Worm (Caenorhabditis elegans): Measurements from ENCODE around the gene K06A1.2.

The K06A1.2 gene

DNA sequence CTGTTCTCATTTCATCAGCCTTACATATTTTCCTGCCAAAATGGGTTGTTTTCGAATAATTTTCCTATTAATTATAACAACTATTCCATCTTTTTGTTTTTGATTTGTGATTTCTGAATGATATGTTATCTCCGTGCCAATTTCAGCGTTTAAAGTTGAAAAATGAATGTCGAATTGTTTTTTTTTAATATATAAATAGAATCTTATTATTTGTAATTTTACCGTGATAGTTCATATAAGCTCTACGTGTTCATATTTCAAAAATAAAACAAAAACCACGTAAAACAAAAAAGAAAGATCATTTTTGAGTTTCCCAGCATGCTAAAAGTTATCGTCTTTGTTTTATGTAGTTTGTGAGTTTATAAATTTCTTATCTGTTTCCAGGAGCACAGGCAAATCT is at the start of gene K06A1.2:
Gene K06A1.2, plus strand, starts transcription at position 301 of the 400 bp plus-strand sequence.
- no peak for TF ChIP-seq snpc-1.2 (GFP tag; IDR thresholded peaks at IDR 0.05)
- TF ChIP-seq F44E2.7 (GFP tag; IDR thresholded peaks at IDR 0.05): no peak
- no peak for TF ChIP-seq daf-19 (GFP tag; conservative IDR thresholded peaks at IDR 0.05)
- TF ChIP-seq daf-8 (GFP tag; IDR thresholded peaks at IDR 0.05): no peak
- TF ChIP-seq attf-4 (tag; optimal IDR thresholded peaks at IDR 0.05): no peak

DNA sequence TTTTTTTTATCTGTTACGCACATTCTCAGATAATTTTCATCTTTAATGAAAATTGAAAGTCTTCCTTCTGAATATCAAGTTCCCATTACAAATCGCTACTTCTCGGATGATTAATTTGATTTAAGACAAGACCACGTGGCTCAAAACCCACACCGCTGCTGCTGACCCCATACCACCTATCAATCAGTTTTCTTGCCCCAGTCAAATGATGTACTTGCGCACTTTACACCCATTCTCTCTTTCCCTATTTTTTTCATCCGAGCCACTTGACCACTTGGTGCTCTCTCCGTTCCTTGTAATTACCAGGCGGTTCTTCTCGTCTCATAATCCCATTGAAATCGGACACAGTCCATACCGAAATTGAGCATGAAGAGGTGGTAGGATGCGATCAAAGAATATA is 49.8 kb upstream of the K06A1.2 start:
- TF ChIP-seq gei-8 (GFP tag; optimal IDR thresholded peaks at IDR 0.05) (no peak), Y5F2A.4 (GFP tag; optimal IDR thresholded peaks at IDR 0.05) (no peak), lin-1 (GFP tag; IDR thresholded peaks at IDR 0.05) (no peak), hlh-30 (tag; optimal IDR thresholded peaks at IDR 0.05; ENCODE audit: insufficient read depth) (no peak), nhr-28 (tag; optimal IDR thresholded peaks at IDR 0.05) (no peak), nhr-48 (tag; optimal IDR thresholded peaks at IDR 0.05) (no peak), Y48G9A.11 (GFP tag; IDR thresholded peaks at IDR 0.05) (no peak), nhr-76 (tag; optimal IDR thresholded peaks at IDR 0.05) (no peak), hif-1 (tag; optimal IDR thresholded peaks at IDR 0.05) (no peak), spr-1 (tag; optimal IDR thresholded peaks at IDR 0.05) (no peak), nhr-77 (tag; optimal IDR thresholded peaks at IDR 0.05) (no peak), T20F7.1 (GFP tag; optimal IDR thresholded peaks at IDR 0.05) (no peak), nhr-6 (tag; optimal IDR thresholded peaks at IDR 0.05) (no peak), R02D3.7 (tag; optimal IDR thresholded peaks at IDR 0.05) (no peak), egl-43 (GFP tag; IDR thresholded peaks at IDR 0.05) (no peak)

DNA sequence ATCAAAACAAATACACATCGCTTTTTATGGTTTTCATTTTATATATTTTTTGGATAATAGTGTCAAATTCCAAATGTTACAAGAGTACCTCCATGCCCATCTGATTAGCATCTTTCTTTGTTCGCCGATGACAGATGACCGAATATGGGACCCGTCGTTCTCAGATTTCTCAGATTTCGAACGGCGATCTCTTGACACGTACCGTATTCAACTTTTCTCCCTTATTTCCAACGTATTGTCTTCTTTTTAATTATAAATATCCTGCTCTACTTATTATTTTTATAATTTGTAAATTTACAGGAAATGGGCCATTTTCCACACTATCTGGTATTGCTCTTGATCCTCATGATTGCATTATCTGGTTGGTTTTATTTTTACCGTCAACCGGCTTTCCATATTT is 45.4 kb upstream of the K06A1.2 start, which contains the start of gene zig-10:
Gene zig-10, plus strand, starts transcription at position 301 of the 400 bp plus-strand sequence.
- TF ChIP-seq nhr-11 (tag; optimal IDR thresholded peaks at IDR 0.05) (no peak), ceh-32 (tag; optimal IDR thresholded peaks at IDR 0.05; ENCODE audit: poor library complexity) (no peak), zip-2 (tag; optimal IDR thresholded peaks at IDR 0.05) (no peak), ces-1 (GFP tag; optimal IDR thresholded peaks at IDR 0.05) (no peak), egl-27 (tag; optimal IDR thresholded peaks at IDR 0.05) (no peak), spr-3 (GFP tag; optimal IDR thresholded peaks at IDR 0.05) (no peak), mes-2 (tag; optimal IDR thresholded peaks at IDR 0.05; ENCODE audit: poor library complexity, severe bottlenecking) (no peak), nhr-25 (tag; optimal IDR thresholded peaks at IDR 0.05; ENCODE audit: borderline replicate concordance, insufficient read depth) (no peak), T26A8.4 (GFP tag; IDR thresholded peaks at IDR 0.05) (no peak), ceh-44 (GFP tag; IDR thresholded peaks at IDR 0.05) (no peak), nhr-76 (tag; optimal IDR thresholded peaks at IDR 0.05) (no peak), ama-1 (optimal IDR thresholded peaks at IDR 0.05) (no peak), dmd-9 (GFP tag; IDR thresholded peaks at IDR 0.05) (no peak), attf-4 (tag; optimal IDR thresholded peaks at IDR 0.05) (no peak), fkh-10 (GFP tag; optimal IDR thresholded peaks at IDR 0.05) (no peak), mdl-1 (tag; optimal IDR thresholded peaks at IDR 0.05) (no peak), unc-39 (tag; optimal IDR thresholded peaks at IDR 0.05) (no peak), tra-1 (GFP tag; IDR thresholded peaks at IDR 0.05) (no peak), hmg-1.1 (GFP tag; IDR thresholded peaks at IDR 0.05) (no peak)

DNA sequence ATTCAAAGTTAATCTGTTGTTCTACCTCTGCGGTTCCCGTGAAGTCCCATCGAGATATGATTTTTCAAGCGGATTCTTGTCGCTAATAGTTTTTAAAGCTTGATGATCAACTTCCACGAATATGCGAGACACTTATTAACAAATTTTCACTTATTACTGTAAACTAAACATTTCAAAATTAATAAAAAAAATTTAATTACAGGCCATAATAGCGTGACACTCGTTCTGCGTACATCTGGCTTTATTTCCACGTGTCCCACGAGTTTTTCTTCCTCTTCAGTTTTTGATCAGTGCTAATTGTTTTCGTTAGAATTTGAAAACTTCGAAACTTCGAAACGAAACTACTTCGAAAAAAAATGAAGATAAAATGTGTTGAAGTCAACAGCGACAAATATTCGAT is 42.2 kb upstream of the K06A1.2 start, which contains the start of gene btb-2:
Gene btb-2, plus strand, starts transcription at position 301 of the 400 bp plus-strand sequence.
- no peak for TF ChIP-seq ama-1 (optimal IDR thresholded peaks at IDR 0.05)
- TF ChIP-seq ZK546.5 (tag; optimal IDR thresholded peaks at IDR 0.05): no peak
- TF ChIP-seq snpc-1.2 (GFP tag; IDR thresholded peaks at IDR 0.05): no peak
- no peak for TF ChIP-seq nhr-11 (tag; optimal IDR thresholded peaks at IDR 0.05)
- no peak for TF ChIP-seq nhr-41 (GFP tag; IDR thresholded peaks at IDR 0.05)
- TF ChIP-seq mdl-1 (tag; optimal IDR thresholded peaks at IDR 0.05): no peak
- no peak for TF ChIP-seq ceh-44 (GFP tag; IDR thresholded peaks at IDR 0.05)
- no peak for TF ChIP-seq nhr-111 (GFP tag; optimal IDR thresholded peaks at IDR 0.05)
- no peak for TF ChIP-seq dmd-9 (GFP tag; IDR thresholded peaks at IDR 0.05)
- no peak for TF ChIP-seq F37D6.2 (tag; optimal IDR thresholded peaks at IDR 0.05)
- no peak for TF ChIP-seq lsy-2 (tag; optimal IDR thresholded peaks at IDR 0.05)
- TF ChIP-seq R02D3.7 (tag; optimal IDR thresholded peaks at IDR 0.05): no peak
- no peak for TF ChIP-seq zfp-2 (tag; optimal IDR thresholded peaks at IDR 0.05)
- no peak for TF ChIP-seq zag-1 (tag; optimal IDR thresholded peaks at IDR 0.05)
- TF ChIP-seq jun-1 (tag; optimal IDR thresholded peaks at IDR 0.05): no peak
- no peak for TF ChIP-seq mes-2 (tag; optimal IDR thresholded peaks at IDR 0.05; ENCODE audit: poor library complexity, severe bottlenecking)
- no peak for TF ChIP-seq nhr-48 (tag; optimal IDR thresholded peaks at IDR 0.05)
- TF ChIP-seq dve-1 (tag; optimal IDR thresholded peaks at IDR 0.05; ENCODE audit: insufficient read depth): no peak
- TF ChIP-seq zip-11 (GFP tag; IDR thresholded peaks at IDR 0.05): no peak

Data from whole organism, L4 larva.